Fruit fly (Drosophila melanogaster): ENCODE data around the gene CG6985.

DNA sequence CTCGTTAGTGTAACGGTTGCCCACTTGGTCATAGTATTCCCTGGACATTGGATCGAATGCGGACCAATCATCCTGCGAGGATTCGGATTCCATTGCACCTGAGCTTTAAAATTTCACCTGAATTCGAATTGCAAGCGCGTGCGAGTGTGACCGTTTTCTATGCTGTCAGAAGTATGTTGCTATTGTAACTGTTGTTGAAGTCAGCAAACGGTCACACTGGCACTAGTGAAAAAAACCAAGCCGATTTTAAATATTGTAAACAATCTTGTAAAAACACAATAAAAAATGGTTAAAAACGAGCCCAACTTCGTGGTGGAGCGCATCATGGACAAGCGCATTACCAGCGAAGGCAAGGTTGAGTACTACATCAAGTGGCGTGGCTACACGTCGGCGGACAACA lies 4.5 kb downstream of the CG6985 start, which contains the start of the genes vret and HP1c:
- TF ChIP-seq CG12768 (GFP tag; optimal IDR thresholded peaks at IDR 0.05), result no peak
- TF ChIP-seq ovo (GFP tag; optimal IDR thresholded peaks at IDR 0.05), result no peak
- no peak for TF ChIP-seq Crg-1 (GFP tag; optimal IDR thresholded peaks at IDR 0.05)
- TF ChIP-seq CG14711 (tag; optimal IDR thresholded peaks at IDR 0.05), result no peak
- TF ChIP-seq Hr96 (GFP tag; optimal IDR thresholded peaks at IDR 0.05), result no peak
- TF ChIP-seq Clk (GFP tag; optimal IDR thresholded peaks at IDR 0.05), result no peak
- no peak for TF ChIP-seq CG1620 (GFP tag; optimal IDR thresholded peaks at IDR 0.05)

Data from whole organism, adult.